Fruit fly (Drosophila melanogaster) S2 (cell line): ENCODE results near the gene svp.

Experiments
- CG8478 ChIP-seq: fragments of >200 bp; optimal IDR thresholded peaks from 2 replicates; lab custom pipeline; 2018
- CTCF ChIP-seq, 2 experiments: fragments of >200 bp; optimal IDR thresholded peaks; 2 replicates each; lab custom pipeline; 2018

svp gene

dm6 chr3R:12344914-12345549 lies 86.5 kb downstream of the svp start:
- TF ChIP-seq CTCF (optimal IDR thresholded peaks at IDR 0.05; lab: Kevin White, UChicago) (no peak), CG8478 (no peak)

- TF ChIP-seq CG8478 = no peak
- TF ChIP-seq CTCF (optimal IDR thresholded peaks at IDR 0.05; lab: Kevin White, UChicago) = no peak
Measured at dm6 chr3R:12345989-12346388, 87.5 kb downstream of the svp start.

dm6 chr3R:12347659-12348058 lies 89.1 kb downstream of the svp start:
- TF ChIP-seq CG8478 = no peak
- no peak for TF ChIP-seq CTCF (optimal IDR thresholded peaks at IDR 0.05; lab: Kevin White, UChicago)

- TF ChIP-seq CG8478 (no peak), CTCF (optimal IDR thresholded peaks at IDR 0.05; lab: Kevin White, UChicago) (peak; percentile 57 to 85)
Measured at dm6 chr3R:12350497-12350896, 92.0 kb downstream of the svp start, which contains the start of gene CG10038. Gene CG10038 (minus strand): TSS chr3R:12350644.

- TF ChIP-seq CG8478 (no peak), CTCF (optimal IDR thresholded peaks at IDR 0.05; lab: Kevin White, UChicago) (no peak)
Measured at dm6 chr3R:12352003-12352402, 93.5 kb downstream of the svp start, which contains the start of gene CG10041. Gene CG10041 (minus strand): TSS chr3R:12352103.
